Worm (Caenorhabditis elegans): ENCODE measurements around the gene K12H6.10.
"Not testable (repeated sequence)": the region's sequence is repeated elsewhere in the genome, so short reads cannot be mapped to it uniquely, and the experiment has no call there.

ce11 chrII:2839004-2839403, 16.3 kb downstream of the K12H6.10 start, which contains the start of gene Y110A2AL.4:
- TF ChIP-seq W03F9.2, him-1, dao-5 (tag; optimal IDR thresholded peaks at IDR 0.05): not testable (repeated sequence)
